Fruit fly (Drosophila melanogaster) whole organism, prepupa: ENCODE measurements around the gene CG17726.

ENCODE experiments used
- Blimp-1 ChIP-seq: fragments of 200-800 bp; sonication (Bioruptor generic); optimal IDR thresholded peaks from 3 replicates; lab custom pipeline; 2017; ENCODE audit warnings: missing biosample characterization, missing genetic modification characterization, mild to moderate bottlenecking, moderate library complexity, missing genetic modification reagents
- CG10631 ChIP-seq: fragments of 200-800 bp; sonication (Bioruptor generic); optimal IDR thresholded peaks from 2 replicates; lab custom pipeline; 2016; ENCODE audit warnings: missing biosample characterization, missing genetic modification characterization
- CG11294 ChIP-seq: fragments of 200-800 bp; sonication (Bioruptor generic); IDR thresholded peaks from 2 replicates; pipeline ENCODE4 v1.3.6; 2022; ENCODE audit warnings: missing biosample characterization, missing genetic modification characterization
- CG11762 ChIP-seq: fragments of 200-800 bp; sonication (Bioruptor generic); optimal IDR thresholded peaks from 3 replicates; lab custom pipeline; 2016; ENCODE audit warnings: missing biosample characterization, missing genetic modification characterization; ENCODE audit not compliant: insufficient read depth
- CG15336 ChIP-seq: fragments of 200-800 bp; sonication (Bioruptor generic); IDR thresholded peaks from 2 replicates; pipeline ENCODE4 v1.3.6; 2022; ENCODE audit warnings: missing biosample characterization, missing genetic modification characterization
- CG16779 ChIP-seq: fragments of 200-800 bp; sonication (Bioruptor generic); optimal IDR thresholded peaks from 3 replicates; lab custom pipeline; 2017; ENCODE audit warnings: missing biosample characterization, mild to moderate bottlenecking, missing genetic modification characterization
- CG3032 ChIP-seq: fragments of 200-800 bp; optimal IDR thresholded peaks from 2 replicates; lab custom pipeline; 2019; ENCODE audit warnings: missing biosample characterization, mild to moderate bottlenecking, missing genetic modification characterization, moderate library complexity
- CG6792 ChIP-seq: fragments of 200-800 bp; sonication (Bioruptor generic); optimal IDR thresholded peaks from 3 replicates; lab custom pipeline; 2016; ENCODE audit warnings: missing biosample characterization, missing genetic modification characterization
- CG6808 ChIP-seq: fragments of 200-800 bp; sonication (Bioruptor generic); optimal IDR thresholded peaks from 3 replicates; lab custom pipeline; 2017; ENCODE audit warnings: missing biosample characterization, missing genetic modification characterization, mild to moderate bottlenecking, moderate library complexity, missing genetic modification reagents
- CG6854 ChIP-seq: fragments of 200-800 bp; sonication (Bioruptor generic); optimal IDR thresholded peaks from 2 replicates; lab custom pipeline; 2017; ENCODE audit warnings: missing biosample characterization, mild to moderate bottlenecking, missing genetic modification characterization
- CG8119 ChIP-seq: fragments of 200-800 bp; sonication (Bioruptor generic); IDR thresholded peaks from 3 replicates; pipeline ENCODE4 v1.3.6; 2022; ENCODE audit warnings: missing biosample characterization, missing genetic modification characterization
- CG8319 ChIP-seq: fragments of 200-800 bp; sonication (Bioruptor generic); optimal IDR thresholded peaks from 3 replicates; lab custom pipeline; 2016; ENCODE audit warnings: missing biosample characterization, missing genetic modification characterization
- CG8632 ChIP-seq: fragments of 200-800 bp; sonication (Bioruptor generic); optimal IDR thresholded peaks from 3 replicates; lab custom pipeline; 2016; ENCODE audit warnings: missing biosample characterization, missing genetic modification characterization
- Eip75B ChIP-seq: fragments of 200-800 bp; sonication (Bioruptor generic); optimal IDR thresholded peaks from 3 replicates; lab custom pipeline; 2016; ENCODE audit warnings: missing biosample characterization, missing genetic modification characterization
- Eip78C ChIP-seq: fragments of 200-800 bp; sonication (Bioruptor generic); peaks from one replicate; lab custom pipeline; 2016; ENCODE audit warnings: missing biosample characterization, missing genetic modification characterization
- Hr38 ChIP-seq: sonication (Bioruptor generic); optimal IDR thresholded peaks from 2 replicates; lab custom pipeline; 2016; ENCODE audit warnings: missing biosample characterization, missing genetic modification characterization
- Hr39 ChIP-seq: fragments of 200-800 bp; sonication (Bioruptor generic); optimal IDR thresholded peaks from 2 replicates; lab custom pipeline; 2016; ENCODE audit warnings: missing biosample characterization, missing genetic modification characterization
- Hr4 ChIP-seq: fragments of 200-800 bp; sonication (Bioruptor generic); optimal IDR thresholded peaks from 3 replicates; lab custom pipeline; 2016; ENCODE audit warnings: missing biosample characterization, missing genetic modification characterization
- Smox ChIP-seq: fragments of 200-800 bp; sonication (Bioruptor generic); optimal IDR thresholded peaks from 3 replicates; lab custom pipeline; 2016; ENCODE audit warnings: missing biosample characterization, missing genetic modification characterization
- Sox102F ChIP-seq: fragments of 200-800 bp; sonication (Bioruptor generic); optimal IDR thresholded peaks from 2 replicates; lab custom pipeline; 2016; ENCODE audit warnings: missing biosample characterization, mild to moderate bottlenecking, missing genetic modification characterization
- achi ChIP-seq: fragments of 200-800 bp; sonication (Bioruptor generic); optimal IDR thresholded peaks from 3 replicates; lab custom pipeline; 2016; ENCODE audit warnings: missing biosample characterization, missing genetic modification characterization
- acj6 ChIP-seq: fragments of 200-800 bp; sonication (Bioruptor generic); optimal IDR thresholded peaks from 3 replicates; lab custom pipeline; 2016; ENCODE audit warnings: missing biosample characterization, missing genetic modification characterization
- dac ChIP-seq: fragments of 200-800 bp; sonication (Bioruptor generic); optimal IDR thresholded peaks from 2 replicates; lab custom pipeline; 2017; ENCODE audit warnings: missing biosample characterization, mild to moderate bottlenecking, missing genetic modification characterization
- dsx ChIP-seq: fragments of 200-800 bp; optimal IDR thresholded peaks from 3 replicates; lab custom pipeline; 2019; ENCODE audit warnings: missing biosample characterization, mild to moderate bottlenecking, missing genetic modification characterization, moderate library complexity; ENCODE audit not compliant: poor library complexity, severe bottlenecking
- fd59A ChIP-seq: fragments of 200-800 bp; sonication (Bioruptor generic); optimal IDR thresholded peaks from 2 replicates; lab custom pipeline; 2017; ENCODE audit warnings: missing biosample characterization, mild to moderate bottlenecking, missing genetic modification characterization, missing genetic modification reagents
- fd85E ChIP-seq: fragments of 200-800 bp; sonication (Bioruptor generic); optimal IDR thresholded peaks from 3 replicates; lab custom pipeline; 2016; ENCODE audit warnings: missing biosample characterization, missing genetic modification characterization
- net ChIP-seq: fragments of 200-800 bp; sonication (Bioruptor generic); optimal IDR thresholded peaks from 3 replicates; lab custom pipeline; 2016; ENCODE audit warnings: missing biosample characterization, missing genetic modification characterization
- pdm3 ChIP-seq: fragments of 200-800 bp; sonication (Bioruptor generic); optimal IDR thresholded peaks from 3 replicates; lab custom pipeline; 2016; ENCODE audit warnings: missing biosample characterization, missing genetic modification characterization
- salr ChIP-seq, 2 experiments: fragments of 200-800 bp; sonication (Bioruptor generic); optimal IDR thresholded peaks; 3 replicates each; lab custom pipeline; 2016 to 2018; ENCODE audit warnings: missing biosample characterization in 2 of 2, missing genetic modification characterization in 2 of 2, mild to moderate bottlenecking in 1 of 2
- ss ChIP-seq, 2 experiments: fragments of 200-800 bp; sonication (Bioruptor generic); optimal IDR thresholded peaks; 2 replicates in 1 of 2; 3 replicates in 1 of 2; lab custom pipeline; 2017 to 2018; ENCODE audit warnings: mild to moderate bottlenecking in 2 of 2, missing biosample characterization in 2 of 2, missing genetic modification characterization in 2 of 2, moderate library complexity in 1 of 2
- topi ChIP-seq: fragments of 200-800 bp; sonication (Bioruptor generic); optimal IDR thresholded peaks from 3 replicates; lab custom pipeline; 2016; ENCODE audit warnings: missing biosample characterization, missing genetic modification characterization
- vri ChIP-seq: fragments of 200-800 bp; sonication (Bioruptor generic); optimal IDR thresholded peaks from 3 replicates; lab custom pipeline; 2016; ENCODE audit warnings: missing biosample characterization, mild to moderate bottlenecking, missing genetic modification characterization

Gene CG17726

DNA sequence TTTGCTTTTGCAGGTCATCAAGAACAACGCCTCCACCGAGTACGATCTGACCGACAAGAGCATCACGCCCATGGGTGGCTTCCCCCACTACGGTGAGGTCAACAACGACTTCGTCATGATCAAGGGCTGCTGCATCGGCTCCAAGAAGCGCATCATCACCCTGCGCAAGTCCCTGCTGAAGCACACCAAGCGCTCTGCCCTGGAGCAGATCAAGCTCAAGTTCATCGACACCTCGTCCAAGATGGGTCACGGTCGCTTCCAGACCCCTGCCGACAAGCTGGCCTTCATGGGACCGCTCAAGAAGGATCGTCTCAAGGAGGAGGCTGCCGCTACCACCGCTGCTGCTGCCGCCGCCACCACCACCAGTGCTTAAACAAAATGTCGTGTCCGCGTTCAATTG, 2.1 kb upstream of the CG17726 start:
- TF ChIP-seq achi (GFP tag; lab: Kevin White, UChicago), result no peak
- TF ChIP-seq fd59A, result no peak

DNA sequence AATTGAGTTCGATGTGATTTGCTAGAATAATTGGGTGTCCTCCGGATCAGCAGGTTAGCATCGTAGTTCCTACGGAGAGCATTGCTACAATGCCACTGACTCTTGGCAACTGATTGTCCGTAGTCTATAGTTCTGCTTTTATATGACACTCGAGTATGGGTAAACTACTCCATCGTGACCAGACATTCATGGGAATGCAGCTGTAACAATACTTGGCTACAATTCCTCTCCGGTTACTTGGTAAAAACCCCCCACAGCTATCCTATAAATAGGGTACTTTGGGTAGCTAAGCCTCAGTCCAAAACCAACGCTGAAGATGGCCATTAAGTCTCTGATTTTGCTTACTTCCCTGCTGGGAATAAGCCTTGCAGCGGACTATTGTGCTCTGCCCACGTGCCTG, 1.3 kb upstream of the CG17726 start, which contains the start of gene scpr-C:
TSS of gene scpr-C (plus strand) at position 301 of the 400 bp plus-strand sequence.
- TF ChIP-seq Hr39 (GFP tag; lab: Kevin White, UChicago), result no peak
- TF ChIP-seq CG3032 (tag; lab: Kevin White, UChicago), result no peak
- TF ChIP-seq salr (GFP tag; optimal IDR thresholded peaks at IDR 0.05; lab: Kevin White, UChicago), result no peak
- TF ChIP-seq topi (GFP tag; lab: Kevin White, UChicago), result no peak
- TF ChIP-seq vri (GFP tag; lab: Kevin White, UChicago), result no peak
- TF ChIP-seq CG8119 (GFP tag; lab: Robert Waterston, UW), result no peak
- no peak for TF ChIP-seq CG8632
- TF ChIP-seq fd85E (GFP tag; lab: Kevin White, UChicago), result no peak
- no peak for TF ChIP-seq CG6792
- TF ChIP-seq pdm3 (GFP tag; lab: Kevin White, UChicago), result no peak
- TF ChIP-seq fd59A, result no peak
- TF ChIP-seq Sox102F, result no peak
- TF ChIP-seq Blimp-1 (GFP tag; lab: Kevin White, UChicago), result no peak
- TF ChIP-seq CG6808 (GFP tag; lab: Kevin White, UChicago), result no peak
- TF ChIP-seq CG11294 (GFP tag; lab: Robert Waterston, UW), result no peak
- no peak for TF ChIP-seq dsx

DNA sequence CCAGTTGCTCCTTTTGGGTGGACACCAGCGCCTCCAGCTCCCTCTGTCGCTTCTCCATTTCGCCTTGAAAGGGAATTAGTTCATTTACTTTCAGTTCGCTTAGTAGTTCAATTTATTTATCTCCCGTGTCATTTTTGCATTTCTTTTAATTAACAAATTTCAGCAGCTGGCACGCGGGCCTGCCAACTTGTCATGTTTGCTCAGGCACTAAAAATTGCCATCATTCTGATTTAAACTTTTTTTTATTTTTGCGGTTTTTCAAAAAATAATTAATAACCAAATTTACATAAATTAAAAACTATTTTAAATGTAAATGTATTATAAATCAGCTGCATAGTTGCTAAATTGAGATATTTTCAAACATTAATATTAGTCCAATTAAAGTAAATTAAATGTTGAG, 3.8 kb downstream of the CG17726 start, which contains the start of gene GCC88:
TSS of gene GCC88 (minus strand) at position 209 of the 400 bp plus-strand sequence.
- no peak for TF ChIP-seq Hr38 (GFP tag; lab: Kevin White, UChicago)
- no peak for TF ChIP-seq CG3032 (tag; lab: Kevin White, UChicago)
- no peak for TF ChIP-seq salr (GFP tag; optimal IDR thresholded peaks at IDR 0.05; lab: Kevin White, UChicago)
- TF ChIP-seq Eip78C, result no peak
- TF ChIP-seq fd59A, result no peak
- no peak for TF ChIP-seq net (GFP tag; lab: Kevin White, UChicago)
- no peak for TF ChIP-seq CG10631
- no peak for TF ChIP-seq CG15336 (GFP tag; lab: Robert Waterston, UW)
- no peak for TF ChIP-seq pdm3 (GFP tag; lab: Kevin White, UChicago)
- TF ChIP-seq CG11762 (GFP tag; lab: Kevin White, UChicago), result no peak
- no peak for TF ChIP-seq Smox (GFP tag; lab: Kevin White, UChicago)
- no peak for TF ChIP-seq vri (GFP tag; lab: Kevin White, UChicago)
- no peak for TF ChIP-seq CG8319 (GFP tag; lab: Kevin White, UChicago)
- no peak for TF ChIP-seq Hr4

DNA sequence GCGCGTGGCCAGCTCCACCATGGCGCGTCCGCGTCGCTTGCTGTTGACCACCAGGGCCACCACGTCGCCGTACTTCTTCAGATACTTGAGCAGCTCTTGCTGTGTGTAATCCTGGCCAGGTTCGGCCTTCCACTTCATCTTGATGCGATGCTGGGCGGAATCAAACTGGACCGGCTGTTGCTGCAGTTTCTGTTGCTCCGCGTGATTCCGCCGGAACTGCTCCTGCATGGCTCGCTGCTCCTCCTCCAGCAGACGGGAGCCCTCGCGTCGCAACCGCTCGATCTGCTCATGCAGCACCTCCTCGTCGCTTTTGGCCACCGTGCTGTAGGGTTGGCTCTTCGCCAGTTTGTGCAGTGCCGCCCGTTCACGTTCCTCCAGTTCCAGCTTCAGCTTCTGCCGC, 4.5 kb downstream of the CG17726 start:
- TF ChIP-seq dac (GFP tag; lab: Kevin White, UChicago) (no peak), Blimp-1 (GFP tag; lab: Kevin White, UChicago) (no peak), CG6854 (no peak), ss (GFP tag; optimal IDR thresholded peaks at IDR 0.05; lab: Kevin White, UChicago) (no peak)

DNA sequence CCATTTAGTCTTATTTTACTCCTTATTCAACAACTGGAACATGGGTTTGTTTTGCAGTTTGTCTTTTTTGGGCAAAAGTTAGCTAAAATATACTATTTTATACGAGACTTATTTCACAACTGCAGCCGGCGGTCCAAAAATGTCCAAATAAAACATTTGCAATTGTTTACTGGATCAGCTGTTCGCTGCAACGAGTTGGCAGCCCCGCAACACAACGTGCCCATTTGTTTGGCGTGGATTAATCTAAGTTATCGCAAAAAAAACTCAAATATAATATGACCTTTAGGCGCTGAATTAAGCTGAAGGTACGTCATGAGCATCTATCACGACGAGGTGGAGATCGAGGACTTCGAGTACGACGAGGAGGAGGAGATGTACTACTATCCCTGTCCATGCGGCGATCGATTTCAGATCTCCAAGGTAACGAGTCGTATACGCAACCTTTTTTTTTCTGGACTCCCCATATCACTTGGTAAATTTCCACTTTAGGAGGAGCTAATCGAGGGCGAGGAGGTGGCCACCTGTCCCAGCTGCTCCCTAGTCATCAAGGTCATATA, 5.2 kb downstream of the CG17726 start, which contains the start of the genes CG17187 and Dph3:
TSS of gene CG17187 (minus strand) at position 175 of the 557 bp plus-strand sequence.
TSS of gene Dph3 (plus strand) at position 208 of the 557 bp plus-strand sequence.
- TF ChIP-seq acj6 (GFP tag; lab: Kevin White, UChicago), result no peak
- TF ChIP-seq CG8119 (GFP tag; lab: Robert Waterston, UW), result no peak
- TF ChIP-seq CG16779 (tag; lab: Kevin White, UChicago), result no peak
- TF ChIP-seq Hr39 (GFP tag; lab: Kevin White, UChicago), result no peak
- no peak for TF ChIP-seq Eip75B
- TF ChIP-seq pdm3 (GFP tag; lab: Kevin White, UChicago), result no peak
- no peak for TF ChIP-seq ss (GFP tag; optimal IDR thresholded peaks at IDR 0.05; lab: Kevin White, UChicago)
- no peak for TF ChIP-seq achi (GFP tag; lab: Kevin White, UChicago)
- no peak for TF ChIP-seq Sox102F
- no peak for TF ChIP-seq Blimp-1 (GFP tag; lab: Kevin White, UChicago)
